Worm (Caenorhabditis elegans) whole organism, L3 larva: ENCODE measurements around the gene srh-216.

Source experiments
- aly-2 ChIP-seq: fragments of 150-350 bp; optimal IDR thresholded peaks from 2 replicates; lab custom pipeline; 2014; ENCODE audit warnings: missing biosample characterization, missing genetic modification characterization
- ceh-28 ChIP-seq: fragments of 150-350 bp; optimal IDR thresholded peaks from 2 replicates; lab custom pipeline; 2014; ENCODE audit warnings: missing biosample characterization, missing genetic modification reagents, missing genetic modification characterization
- ceh-9 ChIP-seq: sonication (generic microtip); optimal IDR thresholded peaks from 2 replicates; lab custom pipeline; 2018; ENCODE audit warnings: missing biosample characterization, missing genetic modification characterization
- egl-5 ChIP-seq: fragments of 150-350 bp; optimal IDR thresholded peaks from 2 replicates; lab custom pipeline; 2017; ENCODE audit warnings: missing biosample characterization, missing genetic modification reagents, missing genetic modification characterization, inconsistent platforms
- nhr-237 ChIP-seq: fragments of 150-350 bp; optimal IDR thresholded peaks from 2 replicates; lab custom pipeline; 2014; ENCODE audit warnings: missing biosample characterization, missing genetic modification characterization
- nhr-25 ChIP-seq: sonication (generic microtip); optimal IDR thresholded peaks from 2 replicates; lab custom pipeline; 2017; ENCODE audit warnings: missing biosample characterization, missing genetic modification characterization
- nhr-28 ChIP-seq: fragments of 150-350 bp; optimal IDR thresholded peaks from 2 replicates; lab custom pipeline; 2014; ENCODE audit warnings: missing biosample characterization, missing genetic modification characterization
- pha-4 ChIP-seq: fragments of 150-350 bp; optimal IDR thresholded peaks from 2 replicates; lab custom pipeline; 2014; ENCODE audit warnings: missing biosample characterization, missing genetic modification reagents, missing genetic modification characterization
- pqm-1 ChIP-seq: fragments of 150-350 bp; optimal IDR thresholded peaks from 2 replicates; lab custom pipeline; 2017; ENCODE audit warnings: missing biosample characterization, missing genetic modification characterization, inconsistent platforms
- tbx-2 ChIP-seq: sonication (generic microtip); optimal IDR thresholded peaks from 2 replicates; lab custom pipeline; 2016; ENCODE audit warnings: mild to moderate bottlenecking, missing genetic modification characterization, missing compliant biosample characterization
- unc-39 ChIP-seq: sonication (generic microtip); optimal IDR thresholded peaks from 4 replicates; lab custom pipeline; 2017; ENCODE audit warnings: missing biosample characterization, missing genetic modification characterization

- no peak for TF ChIP-seq unc-39
- no peak for TF ChIP-seq nhr-237 (tag; lab: Kevin White, UChicago)
- TF ChIP-seq aly-2 (tag; lab: Kevin White, UChicago), result no peak
- TF ChIP-seq nhr-25 (tag; lab: Kevin White, UChicago), result peak; percentile 33
- no peak for TF ChIP-seq pha-4 (tag; lab: Kevin White, UChicago)
- no peak for TF ChIP-seq tbx-2
- no peak for TF ChIP-seq nhr-28 (tag; lab: Kevin White, UChicago)
- TF ChIP-seq ceh-9, result no peak
- no peak for TF ChIP-seq ceh-28
- no peak for TF ChIP-seq pqm-1 (tag; lab: Kevin White, UChicago)
- TF ChIP-seq egl-5 (tag; lab: Kevin White, UChicago), result no peak
Observed at ce11 chrV:16778540-16779280, 48.7 kb downstream of the srh-216 start.
